Worm (Caenorhabditis elegans) whole organism, mixed stage, embryonic: ENCODE data around the gene twk-45.

ENCODE experiments used
- M03D4.4 ChIP-seq: sonication (generic microtip); optimal IDR thresholded peaks from 2 replicates; lab custom pipeline; 2017; ENCODE audit warnings: mild to moderate bottlenecking, missing genetic modification characterization, missing compliant biosample characterization
- bed-3 ChIP-seq: fragments of 200-800 bp; sonication (Bioruptor generic); optimal IDR thresholded peaks from 3 replicates; lab custom pipeline; 2018; ENCODE audit warnings: mild to moderate bottlenecking, missing genetic modification characterization, moderate library complexity, missing compliant biosample characterization
- blmp-1 ChIP-seq: fragments of 150-350 bp; optimal IDR thresholded peaks from 2 replicates; lab custom pipeline; 2014; ENCODE audit warnings: missing biosample characterization, missing genetic modification characterization
- ceh-39 ChIP-seq: fragments of 150-350 bp; optimal IDR thresholded peaks from 2 replicates; lab custom pipeline; 2014; ENCODE audit warnings: missing biosample characterization, missing genetic modification characterization
- ceh-43 ChIP-seq: fragments of 200-800 bp; sonication (Bioruptor generic); optimal IDR thresholded peaks from 2 replicates; lab custom pipeline; 2018; ENCODE audit warnings: mild to moderate bottlenecking, missing genetic modification characterization, moderate library complexity, missing compliant biosample characterization
- ceh-83 ChIP-seq: fragments of 200-800 bp; sonication (Bioruptor generic); optimal IDR thresholded peaks from 2 replicates; lab custom pipeline; 2018; ENCODE audit warnings: mild to moderate bottlenecking, missing genetic modification characterization, missing compliant biosample characterization
- ces-1 ChIP-seq: fragments of 150-350 bp; optimal IDR thresholded peaks from 2 replicates; lab custom pipeline; 2014; ENCODE audit warnings: missing biosample characterization, missing genetic modification reagents, missing genetic modification characterization
- cnd-1 ChIP-seq: fragments of 200-800 bp; sonication (Bioruptor generic); optimal IDR thresholded peaks from 2 replicates; lab custom pipeline; 2018; ENCODE audit warnings: mild to moderate bottlenecking, missing genetic modification characterization, missing compliant biosample characterization
- drap-1 ChIP-seq: fragments of 200-800 bp; sonication (Bioruptor generic); optimal IDR thresholded peaks from 3 replicates; lab custom pipeline; 2018; ENCODE audit warnings: mild to moderate bottlenecking, missing genetic modification characterization, missing compliant biosample characterization
- elt-1 ChIP-seq: sonication (generic microtip); optimal IDR thresholded peaks from 2 replicates; lab custom pipeline; 2017; ENCODE audit warnings: missing genetic modification characterization, mild to moderate bottlenecking, missing compliant biosample characterization, antibody characterized with exemption, moderate library complexity, borderline replicate concordance; ENCODE audit not compliant: insufficient read depth
- elt-3 ChIP-seq: fragments of 150-350 bp; optimal IDR thresholded peaks from 2 replicates; lab custom pipeline; 2014; ENCODE audit warnings: missing biosample characterization, missing genetic modification characterization
- flh-1 ChIP-seq: fragments of 200-800 bp; sonication (Bioruptor generic); optimal IDR thresholded peaks from 2 replicates; lab custom pipeline; 2018; ENCODE audit warnings: mild to moderate bottlenecking, missing genetic modification characterization, moderate library complexity, missing compliant biosample characterization
- ham-2 ChIP-seq: fragments of 200-800 bp; sonication (Bioruptor generic); optimal IDR thresholded peaks from 2 replicates; lab custom pipeline; 2018; ENCODE audit warnings: mild to moderate bottlenecking, missing genetic modification characterization, missing compliant biosample characterization
- hlh-1 ChIP-seq: fragments of 150-350 bp; optimal IDR thresholded peaks from 2 replicates; lab custom pipeline; 2014; ENCODE audit warnings: missing biosample characterization, missing genetic modification reagents, missing genetic modification characterization
- lin-13 ChIP-seq: fragments of 150-350 bp; optimal IDR thresholded peaks from 2 replicates; lab custom pipeline; 2014; ENCODE audit warnings: missing biosample characterization, missing genetic modification characterization
- lin-32 ChIP-seq: fragments of 200-800 bp; sonication (Bioruptor generic); optimal IDR thresholded peaks from 2 replicates; lab custom pipeline; 2018; ENCODE audit warnings: mild to moderate bottlenecking, missing genetic modification characterization, missing compliant biosample characterization
- lsy-2 ChIP-seq: fragments of 150-350 bp; optimal IDR thresholded peaks from 2 replicates; lab custom pipeline; 2014; ENCODE audit warnings: missing biosample characterization, missing genetic modification characterization
- mab-5 ChIP-seq: fragments of 150-350 bp; optimal IDR thresholded peaks from 2 replicates; lab custom pipeline; 2014; ENCODE audit warnings: missing biosample characterization, missing genetic modification characterization
- mep-1 ChIP-seq: fragments of 150-350 bp; optimal IDR thresholded peaks from 2 replicates; lab custom pipeline; 2017; ENCODE audit warnings: missing biosample characterization, missing genetic modification reagents, missing genetic modification characterization, inconsistent platforms
- mls-2 ChIP-seq: sonication (generic microtip); optimal IDR thresholded peaks from 2 replicates; lab custom pipeline; 2016; ENCODE audit warnings: mild to moderate bottlenecking, missing genetic modification characterization, moderate library complexity, missing compliant biosample characterization
- nhr-12 ChIP-seq: fragments of 150-350 bp; optimal IDR thresholded peaks from 2 replicates; lab custom pipeline; 2014; ENCODE audit warnings: missing biosample characterization, missing genetic modification characterization
- nhr-2 ChIP-seq: fragments of 150-350 bp; optimal IDR thresholded peaks from 2 replicates; lab custom pipeline; 2014; ENCODE audit warnings: missing biosample characterization, missing genetic modification characterization
- nhr-237 ChIP-seq: fragments of 150-350 bp; optimal IDR thresholded peaks from 2 replicates; lab custom pipeline; 2014; ENCODE audit warnings: missing biosample characterization, missing genetic modification characterization
- nhr-28 ChIP-seq: fragments of 150-350 bp; optimal IDR thresholded peaks from 2 replicates; lab custom pipeline; 2014; ENCODE audit warnings: missing biosample characterization, missing genetic modification characterization
- nhr-76 ChIP-seq: sonication (generic microtip); optimal IDR thresholded peaks from 2 replicates; lab custom pipeline; 2017; ENCODE audit warnings: missing biosample characterization, missing genetic modification characterization
- pha-4 ChIP-seq: fragments of 150-350 bp; optimal IDR thresholded peaks from 2 replicates; lab custom pipeline; 2018; ENCODE audit warnings: missing biosample characterization, missing genetic modification reagents, missing genetic modification characterization
- sem-2 ChIP-seq: fragments of 200-800 bp; sonication (Bioruptor generic); optimal IDR thresholded peaks from 2 replicates; lab custom pipeline; 2018; ENCODE audit warnings: mild to moderate bottlenecking, missing genetic modification characterization, missing compliant biosample characterization
- snpc-4 ChIP-seq: fragments of 150-350 bp; optimal IDR thresholded peaks from 2 replicates; lab custom pipeline; 2014; ENCODE audit warnings: missing biosample characterization, missing genetic modification characterization
- sptf-1 ChIP-seq: sonication (generic microtip); optimal IDR thresholded peaks from 2 replicates; lab custom pipeline; 2017; ENCODE audit warnings: mild to moderate bottlenecking, missing genetic modification characterization, moderate library complexity, missing compliant biosample characterization
- tbx-8 ChIP-seq: fragments of 200-800 bp; sonication (Bioruptor generic); optimal IDR thresholded peaks from 2 replicates; lab custom pipeline; 2018; ENCODE audit warnings: mild to moderate bottlenecking, missing genetic modification characterization, moderate library complexity, missing compliant biosample characterization
- unc-120 ChIP-seq: sonication (generic microtip); optimal IDR thresholded peaks from 2 replicates; lab custom pipeline; 2017; ENCODE audit warnings: missing genetic modification characterization, missing compliant biosample characterization; ENCODE audit not compliant: poor library complexity, severe bottlenecking
- unc-39 ChIP-seq: fragments of 150-350 bp; optimal IDR thresholded peaks from 2 replicates; lab custom pipeline; 2014; ENCODE audit warnings: missing biosample characterization, missing genetic modification characterization
- unc-62 ChIP-seq: fragments of 150-350 bp; optimal IDR thresholded peaks from 2 replicates; lab custom pipeline; 2014; ENCODE audit warnings: missing biosample characterization, missing genetic modification reagents, missing genetic modification characterization
- zip-8 ChIP-seq: fragments of 150-350 bp; optimal IDR thresholded peaks from 2 replicates; lab custom pipeline; 2014; ENCODE audit warnings: missing biosample characterization, missing genetic modification characterization
- ztf-11 ChIP-seq: fragments of 150-350 bp; optimal IDR thresholded peaks from 2 replicates; lab custom pipeline; 2014; ENCODE audit warnings: missing biosample characterization, missing genetic modification characterization

twk-45 gene

ce11 chrIII:2768635-2769034 is 33.1 kb downstream of the twk-45 start, which contains the start of gene swsn-3:
Gene swsn-3 (minus strand): TSS chrIII:2768679.
- TF ChIP-seq pha-4 (tag; lab: Kevin White, UChicago) = peak; percentile 79
- peak; percentile 61 for TF ChIP-seq flh-1 (GFP tag; lab: Kevin White, UChicago)
- peak; percentile 88 for TF ChIP-seq ces-1 (GFP tag; lab: Kevin White, UChicago)
- peak; percentile 93 for TF ChIP-seq mep-1 (tag; lab: Kevin White, UChicago)
- peak; percentile 64 for TF ChIP-seq unc-39
- TF ChIP-seq drap-1 (GFP tag; lab: Kevin White, UChicago) = peak; percentile 76
- TF ChIP-seq M03D4.4 (tag; lab: Kevin White, UChicago) = peak; percentile 89
- peak; percentile 88 for TF ChIP-seq ztf-11
- TF ChIP-seq lin-13 (tag; lab: Kevin White, UChicago) = peak; percentile 90
- peak; percentile 38 for TF ChIP-seq elt-3
- TF ChIP-seq zip-8 (tag; lab: Kevin White, UChicago) = no peak
- peak; percentile 68 for TF ChIP-seq bed-3
- TF ChIP-seq nhr-28 (tag; lab: Kevin White, UChicago) = peak; percentile 39
- TF ChIP-seq ceh-43 (GFP tag; lab: Kevin White, UChicago) = peak; percentile 95
- no peak for TF ChIP-seq snpc-4
- peak; percentile 58 for TF ChIP-seq sem-2
- TF ChIP-seq unc-120 (tag; lab: Kevin White, UChicago) = peak; percentile 88
- TF ChIP-seq nhr-2 (tag; lab: Kevin White, UChicago) = peak; percentile 36
- TF ChIP-seq nhr-12 (tag; lab: Kevin White, UChicago) = peak; percentile 60
- TF ChIP-seq tbx-8 (GFP tag; lab: Kevin White, UChicago) = peak; percentile 79
- TF ChIP-seq mab-5 (tag; lab: Kevin White, UChicago) = peak; percentile 80
- TF ChIP-seq nhr-237 = peak; percentile 94
- peak; percentile 46 for TF ChIP-seq unc-62 (GFP tag; lab: Kevin White, UChicago)
- peak; percentile 22 for TF ChIP-seq elt-1 (tag; lab: Kevin White, UChicago)
- peak; percentile 92 for TF ChIP-seq sptf-1 (tag; lab: Kevin White, UChicago)
- peak; percentile 78 for TF ChIP-seq hlh-1 (tag; lab: Kevin White, UChicago)
- peak; percentile 88 for TF ChIP-seq ceh-83 (GFP tag; lab: Kevin White, UChicago)
- TF ChIP-seq cnd-1 (tag; lab: Kevin White, UChicago) = peak; percentile 59
- peak; percentile 63 for TF ChIP-seq ham-2
- TF ChIP-seq lin-32 (GFP tag; lab: Kevin White, UChicago) = no peak
- peak; percentile 93 for TF ChIP-seq mls-2
- peak; percentile 56 for TF ChIP-seq nhr-76 (tag; lab: Kevin White, UChicago)
- TF ChIP-seq blmp-1 (tag; lab: Kevin White, UChicago) = peak; percentile 9
- peak; percentile 84 for TF ChIP-seq lsy-2
- peak; percentile 90 for TF ChIP-seq ceh-39 (tag; lab: Kevin White, UChicago)

- no peak for TF ChIP-seq tbx-8 (GFP tag; lab: Kevin White, UChicago)
- no peak for TF ChIP-seq lsy-2
- TF ChIP-seq zip-8 (tag; lab: Kevin White, UChicago) = no peak
- TF ChIP-seq mab-5 (tag; lab: Kevin White, UChicago) = no peak
- TF ChIP-seq ham-2 = no peak
- TF ChIP-seq M03D4.4 (tag; lab: Kevin White, UChicago) = no peak
- no peak for TF ChIP-seq elt-3
- TF ChIP-seq snpc-4 = no peak
- no peak for TF ChIP-seq ces-1 (GFP tag; lab: Kevin White, UChicago)
- TF ChIP-seq ceh-39 (tag; lab: Kevin White, UChicago) = no peak
- no peak for TF ChIP-seq mep-1 (tag; lab: Kevin White, UChicago)
- no peak for TF ChIP-seq flh-1 (GFP tag; lab: Kevin White, UChicago)
- TF ChIP-seq mls-2 = no peak
- TF ChIP-seq cnd-1 (tag; lab: Kevin White, UChicago) = no peak
- TF ChIP-seq unc-39 = no peak
- TF ChIP-seq nhr-12 (tag; lab: Kevin White, UChicago) = no peak
- TF ChIP-seq ceh-83 (GFP tag; lab: Kevin White, UChicago) = no peak
- TF ChIP-seq sem-2 = no peak
These were observed 41.0 kb downstream of the twk-45 start, which contains the start of gene pho-9 for ce11 chrIII:2760726-2761125. Gene pho-9 (minus strand): TSS chrIII:2760816.

ce11 chrIII:2759308-2759707 is 42.4 kb downstream of the twk-45 start:
- TF ChIP-seq ceh-43 (GFP tag; lab: Kevin White, UChicago) (no peak), elt-3 (no peak), nhr-12 (tag; lab: Kevin White, UChicago) (no peak), ztf-11 (no peak), snpc-4 (no peak), lin-13 (tag; lab: Kevin White, UChicago) (no peak), mab-5 (tag; lab: Kevin White, UChicago) (no peak), mls-2 (no peak), lin-32 (GFP tag; lab: Kevin White, UChicago) (no peak), ces-1 (GFP tag; lab: Kevin White, UChicago) (no peak), elt-1 (tag; lab: Kevin White, UChicago) (no peak), ceh-83 (GFP tag; lab: Kevin White, UChicago) (no peak), blmp-1 (tag; lab: Kevin White, UChicago) (no peak)
